Worm (Caenorhabditis elegans): ENCODE results near the gene Y47D3A.21.

- TF ChIP-seq ceh-82 (tag; optimal IDR thresholded peaks at IDR 0.05) (no peak), sem-4 (tag; optimal IDR thresholded peaks at IDR 0.05) (no peak), lin-13 (GFP tag; optimal IDR thresholded peaks at IDR 0.05) (no peak), lsy-2 (tag; optimal IDR thresholded peaks at IDR 0.05) (no peak), zag-1 (tag; optimal IDR thresholded peaks at IDR 0.05) (no peak), unc-62 (GFP tag; optimal IDR thresholded peaks at IDR 0.05) (no peak), gmeb-1 (tag; optimal IDR thresholded peaks at IDR 0.05) (no peak), lin-39 (tag; optimal IDR thresholded peaks at IDR 0.05) (no peak), ama-1 (optimal IDR thresholded peaks at IDR 0.05) (no peak), fos-1 (tag; optimal IDR thresholded peaks at IDR 0.05) (no peak), nhr-25 (tag; optimal IDR thresholded peaks at IDR 0.05) (no peak), nhr-10 (tag; optimal IDR thresholded peaks at IDR 0.05) (no peak)
Measured at ce11 chrIII:11237741-11238140, 41.0 kb downstream of the Y47D3A.21 start.

Data from whole organism, L2 larva.